Worm (Caenorhabditis elegans): ENCODE data around the gene F11A10.6.

Gene F11A10.6

ce11 chrIV:12120536-12120935 is 31.1 kb upstream of the F11A10.6 start:
- no peak for TF ChIP-seq him-1 (tag; optimal IDR thresholded peaks at IDR 0.05)
- TF ChIP-seq W03F9.2 (tag; optimal IDR thresholded peaks at IDR 0.05) = no peak
- no peak for TF ChIP-seq dao-5 (tag; optimal IDR thresholded peaks at IDR 0.05)

- TF ChIP-seq W03F9.2 (tag; optimal IDR thresholded peaks at IDR 0.05) = no peak
- TF ChIP-seq him-1 (tag; optimal IDR thresholded peaks at IDR 0.05) = no peak
- no peak for TF ChIP-seq dao-5 (tag; optimal IDR thresholded peaks at IDR 0.05)
Measured at ce11 chrIV:12114498-12114897, 25.0 kb upstream of the F11A10.6 start.

ce11 chrIV:12113056-12113455 is 23.6 kb upstream of the F11A10.6 start:
- no peak for TF ChIP-seq dao-5 (tag; optimal IDR thresholded peaks at IDR 0.05)

ce11 chrIV:12111477-12111876 is 22.0 kb upstream of the F11A10.6 start, which contains the start of gene dlc-2:
Gene dlc-2, minus strand, starts transcription at chrIV:12111577.
- TF ChIP-seq dao-5 (tag; optimal IDR thresholded peaks at IDR 0.05) (no peak), W03F9.2 (tag; optimal IDR thresholded peaks at IDR 0.05) (no peak), him-1 (tag; optimal IDR thresholded peaks at IDR 0.05) (no peak)

- TF ChIP-seq him-1 (tag; optimal IDR thresholded peaks at IDR 0.05) = no peak
- no peak for TF ChIP-seq dao-5 (tag; optimal IDR thresholded peaks at IDR 0.05)
- no peak for TF ChIP-seq W03F9.2 (tag; optimal IDR thresholded peaks at IDR 0.05)
Measured at ce11 chrIV:12110339-12110738, 20.9 kb upstream of the F11A10.6 start, which contains the start of gene col-129. Gene col-129, minus strand, starts transcription at chrIV:12110439.

ce11 chrIV:12109743-12110142 is 20.3 kb upstream of the F11A10.6 start:
- TF ChIP-seq W03F9.2 (tag; optimal IDR thresholded peaks at IDR 0.05) (no peak), him-1 (tag; optimal IDR thresholded peaks at IDR 0.05) (no peak), dao-5 (tag; optimal IDR thresholded peaks at IDR 0.05) (no peak)

ce11 chrIV:12108984-12109657 is 19.7 kb upstream of the F11A10.6 start:
- TF ChIP-seq him-1 (tag; optimal IDR thresholded peaks at IDR 0.05) (no peak), W03F9.2 (tag; optimal IDR thresholded peaks at IDR 0.05) (no peak), dao-5 (tag; optimal IDR thresholded peaks at IDR 0.05) (no peak)

ce11 chrIV:12105558-12105957 is 16.1 kb upstream of the F11A10.6 start, which contains the start of gene M18.3:
Gene M18.3, plus strand, starts transcription at chrIV:12105858.
- TF ChIP-seq W03F9.2 (tag; optimal IDR thresholded peaks at IDR 0.05) (no peak), him-1 (tag; optimal IDR thresholded peaks at IDR 0.05) (no peak), dao-5 (tag; optimal IDR thresholded peaks at IDR 0.05) (no peak)

- no peak for TF ChIP-seq W03F9.2 (tag; optimal IDR thresholded peaks at IDR 0.05)
- TF ChIP-seq dao-5 (tag; optimal IDR thresholded peaks at IDR 0.05) = no peak
- TF ChIP-seq him-1 (tag; optimal IDR thresholded peaks at IDR 0.05) = no peak
Measured at ce11 chrIV:12096479-12096878, 7.0 kb upstream of the F11A10.6 start, which contains the start of gene mon-2. Gene mon-2, plus strand, starts transcription at chrIV:12096779.

- TF ChIP-seq him-1 (tag; optimal IDR thresholded peaks at IDR 0.05) = no peak
- no peak for TF ChIP-seq dao-5 (tag; optimal IDR thresholded peaks at IDR 0.05)
- TF ChIP-seq W03F9.2 (tag; optimal IDR thresholded peaks at IDR 0.05) = no peak
Measured at ce11 chrIV:12093819-12094218, 4.4 kb upstream of the F11A10.6 start, which contains the start of gene F11A10.5. Gene F11A10.5, plus strand, starts transcription at chrIV:12094119.

- TF ChIP-seq dao-5 (tag; optimal IDR thresholded peaks at IDR 0.05) (no peak), W03F9.2 (tag; optimal IDR thresholded peaks at IDR 0.05) (no peak), him-1 (tag; optimal IDR thresholded peaks at IDR 0.05) (no peak)
Measured at ce11 chrIV:12093384-12093783, 3.9 kb upstream of the F11A10.6 start, which contains the start of gene cpsf-4. Gene cpsf-4, minus strand, starts transcription at chrIV:12093445.

- TF ChIP-seq dao-5 (tag; optimal IDR thresholded peaks at IDR 0.05) (no peak), W03F9.2 (tag; optimal IDR thresholded peaks at IDR 0.05) (no peak), him-1 (tag; optimal IDR thresholded peaks at IDR 0.05) (no peak)
Measured at ce11 chrIV:12092113-12092512, 2.7 kb upstream of the F11A10.6 start, which contains the start of gene mig-32. Gene mig-32, minus strand, starts transcription at chrIV:12092213.

- TF ChIP-seq him-1 (tag; optimal IDR thresholded peaks at IDR 0.05) (no peak), W03F9.2 (tag; optimal IDR thresholded peaks at IDR 0.05) (no peak), dao-5 (tag; optimal IDR thresholded peaks at IDR 0.05) (no peak)
Measured at ce11 chrIV:12088898-12089297, 553 bp downstream of the F11A10.6 start.

- peak; percentile 70 for TF ChIP-seq dao-5 (tag; optimal IDR thresholded peaks at IDR 0.05)
- peak; percentile 12 for TF ChIP-seq W03F9.2 (tag; optimal IDR thresholded peaks at IDR 0.05)
- TF ChIP-seq him-1 (tag; optimal IDR thresholded peaks at IDR 0.05) = peak; percentile 36
Measured at ce11 chrIV:12086498-12086897, 3.0 kb downstream of the F11A10.6 start.

- TF ChIP-seq dao-5 (tag; optimal IDR thresholded peaks at IDR 0.05) = no peak
- no peak for TF ChIP-seq W03F9.2 (tag; optimal IDR thresholded peaks at IDR 0.05)
- no peak for TF ChIP-seq him-1 (tag; optimal IDR thresholded peaks at IDR 0.05)
Measured at ce11 chrIV:12085120-12085519, 4.3 kb downstream of the F11A10.6 start, which contains the start of gene rbm-34. Gene rbm-34, plus strand, starts transcription at chrIV:12085420.

Measured in whole organism, L4/young adult.